Fruit fly (Drosophila melanogaster) whole organism, prepupa: ENCODE data around the gene CG11396.

Source experiments
- Blimp-1 ChIP-seq: fragments of 200-800 bp; sonication (Bioruptor generic); optimal IDR thresholded peaks from 3 replicates; lab custom pipeline; 2017; ENCODE audit warnings: missing biosample characterization, missing genetic modification characterization, mild to moderate bottlenecking, moderate library complexity, missing genetic modification reagents
- CG10631 ChIP-seq: fragments of 200-800 bp; sonication (Bioruptor generic); optimal IDR thresholded peaks from 2 replicates; lab custom pipeline; 2016; ENCODE audit warnings: missing biosample characterization, missing genetic modification characterization
- CG10669 ChIP-seq: fragments of 200-800 bp; sonication (Bioruptor generic); optimal IDR thresholded peaks from 3 replicates; lab custom pipeline; 2018; ENCODE audit warnings: missing biosample characterization, mild to moderate bottlenecking, missing genetic modification characterization, moderate library complexity
- CG11762 ChIP-seq: fragments of 200-800 bp; sonication (Bioruptor generic); optimal IDR thresholded peaks from 3 replicates; lab custom pipeline; 2016; ENCODE audit warnings: missing biosample characterization, missing genetic modification characterization; ENCODE audit not compliant: insufficient read depth
- CG11902 ChIP-seq: fragments of 200-800 bp; sonication (Bioruptor generic); optimal IDR thresholded peaks from 3 replicates; lab custom pipeline; 2016; ENCODE audit warnings: missing biosample characterization, missing genetic modification characterization
- CG16779 ChIP-seq: fragments of 200-800 bp; sonication (Bioruptor generic); optimal IDR thresholded peaks from 3 replicates; lab custom pipeline; 2017; ENCODE audit warnings: missing biosample characterization, mild to moderate bottlenecking, missing genetic modification characterization
- CG31627 ChIP-seq: fragments of 200-800 bp; sonication (Bioruptor generic); optimal IDR thresholded peaks from 3 replicates; lab custom pipeline; 2016; ENCODE audit warnings: missing biosample characterization, missing genetic modification characterization
- CG32006 ChIP-seq: fragments of 200-800 bp; sonication (Bioruptor generic); optimal IDR thresholded peaks from 3 replicates; lab custom pipeline; 2017; ENCODE audit warnings: missing biosample characterization, mild to moderate bottlenecking, missing genetic modification characterization
- CG34406 ChIP-seq: fragments of 200-800 bp; sonication (Bioruptor generic); optimal IDR thresholded peaks from 3 replicates; lab custom pipeline; 2016; ENCODE audit warnings: missing biosample characterization, missing genetic modification characterization
- CG4318 ChIP-seq: fragments of 200-800 bp; sonication (Bioruptor generic); optimal IDR thresholded peaks from 3 replicates; lab custom pipeline; 2017; ENCODE audit warnings: missing biosample characterization, mild to moderate bottlenecking, missing genetic modification characterization
- CG6163 ChIP-seq: fragments of 200-800 bp; sonication (Bioruptor generic); IDR thresholded peaks from 3 replicates; pipeline ENCODE4 v1.3.6; 2022; ENCODE audit warnings: missing biosample characterization, missing genetic modification characterization
- CG6276 ChIP-seq: fragments of 200-800 bp; sonication (Bioruptor generic); optimal IDR thresholded peaks from 2 replicates; lab custom pipeline; 2017; ENCODE audit warnings: missing biosample characterization, mild to moderate bottlenecking, missing genetic modification characterization
- CG6792 ChIP-seq: fragments of 200-800 bp; sonication (Bioruptor generic); optimal IDR thresholded peaks from 3 replicates; lab custom pipeline; 2016; ENCODE audit warnings: missing biosample characterization, missing genetic modification characterization
- CG7368 ChIP-seq: fragments of 200-800 bp; sonication (Bioruptor generic); optimal IDR thresholded peaks from 3 replicates; lab custom pipeline; 2016; ENCODE audit warnings: missing biosample characterization, missing genetic modification characterization
- CG8119 ChIP-seq: fragments of 200-800 bp; sonication (Bioruptor generic); IDR thresholded peaks from 3 replicates; pipeline ENCODE4 v1.3.6; 2022; ENCODE audit warnings: missing biosample characterization, missing genetic modification characterization
- CG8319 ChIP-seq: fragments of 200-800 bp; sonication (Bioruptor generic); optimal IDR thresholded peaks from 3 replicates; lab custom pipeline; 2016; ENCODE audit warnings: missing biosample characterization, missing genetic modification characterization
- CG9139 ChIP-seq: fragments of 200-800 bp; sonication (Bioruptor generic); optimal IDR thresholded peaks from 3 replicates; lab custom pipeline; 2017; ENCODE audit warnings: missing biosample characterization, mild to moderate bottlenecking, missing genetic modification characterization
- Eip75B ChIP-seq: fragments of 200-800 bp; sonication (Bioruptor generic); optimal IDR thresholded peaks from 3 replicates; lab custom pipeline; 2016; ENCODE audit warnings: missing biosample characterization, missing genetic modification characterization
- Eip78C ChIP-seq: fragments of 200-800 bp; sonication (Bioruptor generic); peaks from one replicate; lab custom pipeline; 2016; ENCODE audit warnings: missing biosample characterization, missing genetic modification characterization
- Eip93F ChIP-seq: fragments of 200-800 bp; sonication (Bioruptor generic); optimal IDR thresholded peaks from 2 replicates; lab custom pipeline; 2016; ENCODE audit warnings: missing biosample characterization, mild to moderate bottlenecking, missing genetic modification characterization
- Ets96B ChIP-seq: fragments of 200-800 bp; optimal IDR thresholded peaks from 2 replicates; lab custom pipeline; 2019; ENCODE audit warnings: missing biosample characterization, mild to moderate bottlenecking, missing genetic modification characterization, moderate library complexity
- Gug ChIP-seq: fragments of 200-800 bp; sonication (Bioruptor generic); IDR thresholded peaks from 2 replicates; pipeline ENCODE4 v1.3.6; 2022; ENCODE audit warnings: missing biosample characterization, missing genetic modification characterization
- Hr39 ChIP-seq: fragments of 200-800 bp; sonication (Bioruptor generic); optimal IDR thresholded peaks from 2 replicates; lab custom pipeline; 2016; ENCODE audit warnings: missing biosample characterization, missing genetic modification characterization
- Met ChIP-seq: fragments of 200-800 bp; sonication (Bioruptor generic); optimal IDR thresholded peaks from 3 replicates; lab custom pipeline; 2016; ENCODE audit warnings: missing biosample characterization, missing genetic modification characterization
- Smox ChIP-seq: fragments of 200-800 bp; sonication (Bioruptor generic); optimal IDR thresholded peaks from 3 replicates; lab custom pipeline; 2016; ENCODE audit warnings: missing biosample characterization, missing genetic modification characterization
- Sox14 ChIP-seq: fragments of 200-800 bp; sonication (Bioruptor generic); optimal IDR thresholded peaks from 3 replicates; lab custom pipeline; 2016; ENCODE audit warnings: missing biosample characterization, missing genetic modification characterization
- acj6 ChIP-seq: fragments of 200-800 bp; sonication (Bioruptor generic); optimal IDR thresholded peaks from 3 replicates; lab custom pipeline; 2016; ENCODE audit warnings: missing biosample characterization, missing genetic modification characterization
- dac ChIP-seq: fragments of 200-800 bp; sonication (Bioruptor generic); optimal IDR thresholded peaks from 2 replicates; lab custom pipeline; 2017; ENCODE audit warnings: missing biosample characterization, mild to moderate bottlenecking, missing genetic modification characterization
- dsx ChIP-seq: fragments of 200-800 bp; optimal IDR thresholded peaks from 3 replicates; lab custom pipeline; 2019; ENCODE audit warnings: missing biosample characterization, mild to moderate bottlenecking, missing genetic modification characterization, moderate library complexity; ENCODE audit not compliant: poor library complexity, severe bottlenecking
- eg ChIP-seq: fragments of 200-800 bp; sonication (Bioruptor generic); IDR thresholded peaks from 3 replicates; pipeline ENCODE4 v1.3.6; 2022; ENCODE audit warnings: missing biosample characterization, missing genetic modification characterization
- fd85E ChIP-seq: fragments of 200-800 bp; sonication (Bioruptor generic); optimal IDR thresholded peaks from 3 replicates; lab custom pipeline; 2016; ENCODE audit warnings: missing biosample characterization, missing genetic modification characterization
- fkh ChIP-seq: fragments of 200-800 bp; sonication (Bioruptor generic); optimal IDR thresholded peaks from 3 replicates; lab custom pipeline; 2017; ENCODE audit warnings: missing biosample characterization, mild to moderate bottlenecking, missing genetic modification characterization, moderate library complexity
- lz ChIP-seq: fragments of 200-800 bp; sonication (Bioruptor generic); optimal IDR thresholded peaks from 3 replicates; lab custom pipeline; 2016; ENCODE audit warnings: missing biosample characterization, missing genetic modification characterization
- ss ChIP-seq, 2 experiments: fragments of 200-800 bp; sonication (Bioruptor generic); optimal IDR thresholded peaks; 2 replicates in 1 of 2; 3 replicates in 1 of 2; lab custom pipeline; 2017 to 2018; ENCODE audit warnings: mild to moderate bottlenecking in 2 of 2, missing biosample characterization in 2 of 2, missing genetic modification characterization in 2 of 2, moderate library complexity in 1 of 2
- svp ChIP-seq: fragments of 200-800 bp; sonication (Bioruptor generic); peaks from one replicate; lab custom pipeline; 2016; ENCODE audit warnings: missing biosample characterization, missing genetic modification characterization

The CG11396 gene

dm6 chr3L:20761482-20761881 lies 26.5 kb downstream of the CG11396 start:
- TF ChIP-seq Eip78C (GFP tag; lab: Kevin White, UChicago), result no peak
- TF ChIP-seq dac (GFP tag; lab: Kevin White, UChicago), result no peak
- no peak for TF ChIP-seq CG6792
- no peak for TF ChIP-seq Smox (GFP tag; lab: Kevin White, UChicago)
- no peak for TF ChIP-seq Ets96B (tag; lab: Kevin White, UChicago)
- no peak for TF ChIP-seq Hr39
- no peak for TF ChIP-seq CG16779 (tag; lab: Kevin White, UChicago)
- TF ChIP-seq CG11762 (GFP tag; lab: Kevin White, UChicago), result no peak
- TF ChIP-seq lz (GFP tag; lab: Kevin White, UChicago), result no peak
- TF ChIP-seq svp (GFP tag; lab: Kevin White, UChicago), result no peak
- no peak for TF ChIP-seq acj6
- TF ChIP-seq CG32006 (GFP tag; lab: Kevin White, UChicago), result no peak
- TF ChIP-seq CG6163 (GFP tag; lab: Robert Waterston, UW), result no peak
- TF ChIP-seq CG34406 (GFP tag; lab: Kevin White, UChicago), result no peak
- no peak for TF ChIP-seq CG6276 (GFP tag; lab: Kevin White, UChicago)
- TF ChIP-seq CG8319, result no peak
- TF ChIP-seq CG11902, result no peak

- TF ChIP-seq CG16779 (tag; lab: Kevin White, UChicago), result no peak
- no peak for TF ChIP-seq eg
- TF ChIP-seq Eip93F, result no peak
- no peak for TF ChIP-seq CG6163 (GFP tag; lab: Robert Waterston, UW)
- no peak for TF ChIP-seq fkh (GFP tag; lab: Kevin White, UChicago)
- TF ChIP-seq CG34406 (GFP tag; lab: Kevin White, UChicago), result no peak
- TF ChIP-seq Met, result no peak
- TF ChIP-seq Sox14 (GFP tag; lab: Kevin White, UChicago), result no peak
- TF ChIP-seq CG10669 (GFP tag; lab: Kevin White, UChicago), result no peak
- TF ChIP-seq Blimp-1, result no peak
- no peak for TF ChIP-seq CG8119 (GFP tag; lab: Robert Waterston, UW)
- TF ChIP-seq CG31627 (GFP tag; lab: Kevin White, UChicago), result no peak
- TF ChIP-seq Eip75B (GFP tag; lab: Kevin White, UChicago), result no peak
- TF ChIP-seq fd85E (GFP tag; lab: Kevin White, UChicago), result no peak
- no peak for TF ChIP-seq ss (GFP tag; optimal IDR thresholded peaks at IDR 0.05; lab: Kevin White, UChicago)
Observed at dm6 chr3L:20758583-20758982, 29.4 kb downstream of the CG11396 start, which contains the start of gene CG43251. Gene CG43251 (plus strand): TSS chr3L:20758883.

- no peak for TF ChIP-seq CG8319
- TF ChIP-seq CG34406 (GFP tag; lab: Kevin White, UChicago), result no peak
- no peak for TF ChIP-seq CG9139 (GFP tag; lab: Kevin White, UChicago)
- TF ChIP-seq CG7368 (GFP tag; lab: Kevin White, UChicago), result no peak
Observed at dm6 chr3L:20755585-20755984, 32.4 kb downstream of the CG11396 start, which contains the start of gene CG33912. Gene CG33912 (minus strand): TSS chr3L:20755685.

- no peak for TF ChIP-seq Eip78C (GFP tag; lab: Kevin White, UChicago)
- no peak for TF ChIP-seq CG8119 (GFP tag; lab: Robert Waterston, UW)
- no peak for TF ChIP-seq CG4318 (GFP tag; lab: Kevin White, UChicago)
- no peak for TF ChIP-seq CG10631 (GFP tag; lab: Kevin White, UChicago)
- TF ChIP-seq CG7368 (GFP tag; lab: Kevin White, UChicago), result no peak
- TF ChIP-seq Gug, result no peak
- TF ChIP-seq dsx (GFP tag; lab: Kevin White, UChicago), result no peak
Observed at dm6 chr3L:20752964-20753363, 35.0 kb downstream of the CG11396 start.
